Fruit fly (Drosophila melanogaster): ENCODE data around the gene Zpr1.

The Zpr1 gene

dm6 chrX:9155715-9156387, 6.0 kb downstream of the Zpr1 start:
- TF ChIP-seq h (GFP tag; optimal IDR thresholded peaks at IDR 0.05) (peak; percentile 23), Jra (GFP tag; optimal IDR thresholded peaks at IDR 0.05) (no peak), dmrt93B (GFP tag; optimal IDR thresholded peaks at IDR 0.05) (no peak), N (GFP tag; optimal IDR thresholded peaks at IDR 0.05) (no peak), Abd-B (GFP tag; optimal IDR thresholded peaks at IDR 0.05) (no peak), Hr78 (GFP tag; optimal IDR thresholded peaks at IDR 0.05) (no peak), HLH106 (tag; optimal IDR thresholded peaks at IDR 0.05) (peak; percentile 18), Dif (GFP tag; optimal IDR thresholded peaks at IDR 0.05; ENCODE audit: partially characterized antibody) (no peak), brk (GFP tag; optimal IDR thresholded peaks at IDR 0.05) (peak; percentile 8), sage (GFP tag; optimal IDR thresholded peaks at IDR 0.05) (peak; percentile 8), psq (GFP tag; optimal IDR thresholded peaks at IDR 0.05) (peak; percentile 67), Rel (GFP tag; optimal IDR thresholded peaks at IDR 0.05) (peak; percentile 34), Rel (tag; optimal IDR thresholded peaks at IDR 0.05) (peak; percentile 32), Myc (optimal IDR thresholded peaks at IDR 0.05) (no peak), Sp1 (GFP tag; optimal IDR thresholded peaks at IDR 0.05) (peak; percentile 32), Hr83 (GFP tag; optimal IDR thresholded peaks at IDR 0.05; ENCODE audit: poor library complexity, severe bottlenecking) (peak; percentile 3), jim (GFP tag; optimal IDR thresholded peaks at IDR 0.05) (no peak), Dfd (GFP tag; optimal IDR thresholded peaks at IDR 0.05) (no peak), br (GFP tag; optimal IDR thresholded peaks at IDR 0.05) (peak; percentile 17), sv (GFP tag; optimal IDR thresholded peaks at IDR 0.05) (no peak), lola (GFP tag; optimal IDR thresholded peaks at IDR 0.05) (no peak)

dm6 chrX:9155134-9155533, 6.8 kb downstream of the Zpr1 start:
- TF ChIP-seq dl (GFP tag; optimal IDR thresholded peaks at IDR 0.05; ENCODE audit: insufficient read depth in 1 of 2, partially characterized antibody in 2 of 2) (no peak), foxo (GFP tag; optimal IDR thresholded peaks at IDR 0.05) (peak in 1 of 2 experiments; percentile 65), N (GFP tag; optimal IDR thresholded peaks at IDR 0.05) (no peak), jim (GFP tag; optimal IDR thresholded peaks at IDR 0.05) (no peak), pan (optimal IDR thresholded peaks at IDR 0.05) (no peak), dmrt93B (GFP tag; optimal IDR thresholded peaks at IDR 0.05) (peak; percentile 56), brk (GFP tag; optimal IDR thresholded peaks at IDR 0.05) (no peak), tai (GFP tag; optimal IDR thresholded peaks at IDR 0.05) (no peak), CG32264 (GFP tag; optimal IDR thresholded peaks at IDR 0.05) (no peak), Rel (GFP tag; optimal IDR thresholded peaks at IDR 0.05) (no peak), Rel (tag; optimal IDR thresholded peaks at IDR 0.05) (no peak), sage (GFP tag; optimal IDR thresholded peaks at IDR 0.05) (peak; percentile 40), rgr (GFP tag; optimal IDR thresholded peaks at IDR 0.05) (peak; percentile 57), OdsH (GFP tag; optimal IDR thresholded peaks at IDR 0.05) (peak; percentile 33), ey (GFP tag; optimal IDR thresholded peaks at IDR 0.05) (peak; percentile 64), Hr78 (GFP tag; optimal IDR thresholded peaks at IDR 0.05) (no peak), Sp1 (GFP tag; optimal IDR thresholded peaks at IDR 0.05) (peak; percentile 77), sv (GFP tag; optimal IDR thresholded peaks at IDR 0.05) (peak; percentile 14), GATAd (GFP tag; optimal IDR thresholded peaks at IDR 0.05) (no peak), woc (GFP tag; optimal IDR thresholded peaks at IDR 0.05) (peak; percentile 41), CrebA (GFP tag; optimal IDR thresholded peaks at IDR 0.05; ENCODE audit: borderline replicate concordance) (no peak), lola (GFP tag; optimal IDR thresholded peaks at IDR 0.05) (no peak), fru (GFP tag; optimal IDR thresholded peaks at IDR 0.05) (peak; percentile 70), HLH106 (tag; optimal IDR thresholded peaks at IDR 0.05) (peak; percentile 65), h (GFP tag; optimal IDR thresholded peaks at IDR 0.05) (peak; percentile 67), psq (GFP tag; optimal IDR thresholded peaks at IDR 0.05) (no peak), Dfd (GFP tag; optimal IDR thresholded peaks at IDR 0.05) (no peak), dsf (GFP tag; optimal IDR thresholded peaks at IDR 0.05; ENCODE audit: borderline replicate concordance) (peak; percentile 16), Dif (GFP tag; optimal IDR thresholded peaks at IDR 0.05; ENCODE audit: partially characterized antibody) (no peak), Abd-B (GFP tag; optimal IDR thresholded peaks at IDR 0.05) (no peak), Jra (GFP tag; optimal IDR thresholded peaks at IDR 0.05) (no peak), Hnf4 (GFP tag; optimal IDR thresholded peaks at IDR 0.05) (peak; percentile 53), br (GFP tag; optimal IDR thresholded peaks at IDR 0.05) (peak; percentile 57), CG9705 (GFP tag; optimal IDR thresholded peaks at IDR 0.05) (peak; percentile 40), usp (GFP tag; optimal IDR thresholded peaks at IDR 0.05) (no peak)

Measured in whole organism, wandering third instar larva.